Fruit fly (Drosophila melanogaster): ENCODE results near the gene CG17652.

dm6 chr2L:1704746-1705145, 27.4 kb downstream of the CG17652 start, which contains the start of gene cpb:
- TF ChIP-seq br (GFP tag; optimal IDR thresholded peaks at IDR 0.05), result no peak
- no peak for TF ChIP-seq psq (GFP tag; optimal IDR thresholded peaks at IDR 0.05)
- no peak for TF ChIP-seq Sp1 (GFP tag; optimal IDR thresholded peaks at IDR 0.05)
- TF ChIP-seq CG32264 (GFP tag; optimal IDR thresholded peaks at IDR 0.05), result no peak
- no peak for TF ChIP-seq Dfd (GFP tag; optimal IDR thresholded peaks at IDR 0.05)
- no peak for TF ChIP-seq usp (GFP tag; optimal IDR thresholded peaks at IDR 0.05)
- TF ChIP-seq Jra (GFP tag; optimal IDR thresholded peaks at IDR 0.05), result no peak
- TF ChIP-seq Mio (GFP tag; optimal IDR thresholded peaks at IDR 0.05), result no peak
- TF ChIP-seq Dif (GFP tag; optimal IDR thresholded peaks at IDR 0.05; ENCODE audit: partially characterized antibody), result no peak
- TF ChIP-seq brk (GFP tag; optimal IDR thresholded peaks at IDR 0.05), result no peak
- TF ChIP-seq Abd-B (GFP tag; optimal IDR thresholded peaks at IDR 0.05), result no peak
- TF ChIP-seq pan (optimal IDR thresholded peaks at IDR 0.05), result no peak
- no peak for TF ChIP-seq sage (GFP tag; optimal IDR thresholded peaks at IDR 0.05)
- TF ChIP-seq Hr83 (GFP tag; optimal IDR thresholded peaks at IDR 0.05; ENCODE audit: poor library complexity, severe bottlenecking), result no peak
